Fruit fly (Drosophila melanogaster) whole organism, pupa: ENCODE results near the gene Nhe3.

Source experiments
- CG10348 ChIP-seq: fragments of 200-800 bp; sonication (Bioruptor generic); IDR thresholded peaks from 2 replicates; pipeline ENCODE4 v1.3.6; 2022; ENCODE audit warnings: missing biosample characterization, missing genetic modification characterization
- CG12605 ChIP-seq: fragments of 200-800 bp; sonication (Bioruptor generic); IDR thresholded peaks from 2 replicates; pipeline ENCODE4 v1.3.6; 2022; ENCODE audit warnings: missing biosample characterization, missing genetic modification characterization
- CG13204 ChIP-seq: fragments of 200-800 bp; sonication (Bioruptor generic); optimal IDR thresholded peaks from 2 replicates; lab custom pipeline; 2018; ENCODE audit warnings: missing biosample characterization, mild to moderate bottlenecking, missing genetic modification characterization, moderate library complexity
- CG14655 ChIP-seq: fragments of 200-800 bp; sonication (Bioruptor generic); optimal IDR thresholded peaks from 3 replicates; lab custom pipeline; 2017; ENCODE audit warnings: mild to moderate bottlenecking, missing biosample characterization, missing genetic modification reagents, missing genetic modification characterization
- CG15710 ChIP-seq: fragments of 200-800 bp; sonication (Bioruptor generic); optimal IDR thresholded peaks from 2 replicates; lab custom pipeline; 2018; ENCODE audit warnings: missing biosample characterization, mild to moderate bottlenecking, missing genetic modification characterization, moderate library complexity
- CG17806 ChIP-seq: fragments of 200-800 bp; sonication (Bioruptor generic); optimal IDR thresholded peaks from 2 replicates; lab custom pipeline; 2018; ENCODE audit warnings: missing biosample characterization, mild to moderate bottlenecking, missing genetic modification characterization, moderate library complexity
- CG32121 ChIP-seq: fragments of 200-800 bp; sonication (Bioruptor generic); IDR thresholded peaks from 2 replicates; pipeline ENCODE4 v1.3.6; 2022; ENCODE audit warnings: missing biosample characterization, missing genetic modification characterization
- CG34367 ChIP-seq: fragments of 200-800 bp; sonication (Bioruptor generic); optimal IDR thresholded peaks from 2 replicates; lab custom pipeline; 2018; ENCODE audit warnings: missing biosample characterization, mild to moderate bottlenecking, missing genetic modification characterization
- CG4496 ChIP-seq: fragments of 200-800 bp; sonication (Bioruptor generic); IDR thresholded peaks from 3 replicates; pipeline ENCODE4 v1.3.6; 2022; ENCODE audit warnings: missing biosample characterization, missing genetic modification characterization
- CG8159 ChIP-seq: fragments of 200-800 bp; sonication (Bioruptor generic); optimal IDR thresholded peaks from 3 replicates; lab custom pipeline; 2018; ENCODE audit warnings: missing biosample characterization, mild to moderate bottlenecking, missing genetic modification characterization, moderate library complexity
- CG8301 ChIP-seq: fragments of 200-800 bp; sonication (Bioruptor generic); optimal IDR thresholded peaks from 2 replicates; lab custom pipeline; 2018; ENCODE audit warnings: missing biosample characterization, mild to moderate bottlenecking, missing genetic modification characterization
- CG9948 ChIP-seq: fragments of 200-800 bp; sonication (Bioruptor generic); optimal IDR thresholded peaks from 2 replicates; lab custom pipeline; 2018; ENCODE audit warnings: missing biosample characterization, mild to moderate bottlenecking, missing genetic modification characterization, moderate library complexity
- D1 ChIP-seq: fragments of 200-800 bp; sonication (Bioruptor generic); optimal IDR thresholded peaks from 2 replicates; lab custom pipeline; 2018; ENCODE audit warnings: missing biosample characterization, mild to moderate bottlenecking, missing genetic modification characterization, moderate library complexity
- EcR ChIP-seq: fragments of 200-800 bp; sonication (Bioruptor generic); optimal IDR thresholded peaks from 3 replicates; lab custom pipeline; 2019; ENCODE audit warnings: missing biosample characterization, missing genetic modification characterization, mild to moderate bottlenecking, moderate library complexity, missing genetic modification reagents
- Ets98B ChIP-seq: fragments of 200-800 bp; sonication (Bioruptor generic); IDR thresholded peaks from 2 replicates; pipeline ENCODE4 v1.3.6; 2022; ENCODE audit warnings: missing biosample characterization, missing genetic modification characterization
- Pif1A ChIP-seq: fragments of 200-800 bp; sonication (Bioruptor generic); optimal IDR thresholded peaks from 3 replicates; lab custom pipeline; 2016; ENCODE audit warnings: missing biosample characterization, missing genetic modification characterization
- Pif1B ChIP-seq: fragments of 200-800 bp; sonication (Bioruptor generic); optimal IDR thresholded peaks from 3 replicates; lab custom pipeline; 2016; ENCODE audit warnings: missing biosample characterization, missing genetic modification characterization
- Snoo ChIP-seq: fragments of 200-800 bp; sonication (Bioruptor generic); optimal IDR thresholded peaks from 3 replicates; lab custom pipeline; 2017; ENCODE audit warnings: missing biosample characterization, mild to moderate bottlenecking, missing genetic modification characterization, inconsistent platforms
- fd96Ca ChIP-seq: fragments of 200-800 bp; sonication (Bioruptor generic); IDR thresholded peaks from 3 replicates; pipeline ENCODE4 v1.3.6; 2022; ENCODE audit warnings: missing biosample characterization, missing genetic modification characterization
- gl ChIP-seq: fragments of 200-800 bp; sonication (Bioruptor generic); optimal IDR thresholded peaks from 2 replicates; lab custom pipeline; 2018; ENCODE audit warnings: missing biosample characterization, mild to moderate bottlenecking, missing genetic modification characterization
- rn ChIP-seq: fragments of 200-800 bp; sonication (Bioruptor generic); IDR thresholded peaks from 2 replicates; pipeline ENCODE4 v1.3.6; 2022; ENCODE audit warnings: missing biosample characterization, missing genetic modification characterization

Nhe3 gene

DNA sequence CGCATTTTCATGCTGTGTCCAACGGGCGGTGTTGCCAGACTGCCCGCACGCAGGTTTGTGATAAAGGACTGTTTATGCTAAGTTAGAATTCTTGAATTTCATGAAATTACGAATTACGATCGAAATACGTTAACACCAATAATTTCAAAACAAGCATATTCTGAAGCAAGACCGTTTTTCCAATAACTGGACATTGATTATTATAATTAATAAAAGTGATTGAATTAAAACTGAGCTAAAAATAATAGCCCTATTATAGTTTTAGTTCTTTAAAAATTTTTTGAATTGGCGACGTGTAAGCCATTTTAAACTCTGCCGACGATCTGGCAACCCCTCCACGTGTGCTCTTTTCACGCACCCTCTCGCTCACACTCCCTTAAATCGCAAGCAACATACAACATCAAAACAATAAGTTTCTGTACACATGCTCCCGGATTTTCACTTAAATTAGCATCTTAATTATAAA, 36.0 kb downstream of the Nhe3 start:
- TF ChIP-seq CG12605 (GFP tag; lab: Robert Waterston, UW) = peak; percentile 88
- peak; percentile 95 for TF ChIP-seq CG4496 (GFP tag; lab: Robert Waterston, UW)
- TF ChIP-seq rn (GFP tag; lab: Robert Waterston, UW) = peak; percentile 90
- TF ChIP-seq CG14655 (GFP tag; lab: Kevin White, UChicago) = peak; percentile 97
- no peak for TF ChIP-seq Pif1A (GFP tag; lab: Kevin White, UChicago)
- no peak for TF ChIP-seq EcR
- no peak for TF ChIP-seq CG13204 (GFP tag; lab: Kevin White, UChicago)
- TF ChIP-seq gl = peak; percentile 77
- TF ChIP-seq CG34367 (tag; lab: Kevin White, UChicago) = peak; percentile 93
- peak; percentile 91 for TF ChIP-seq Snoo (tag; lab: Kevin White, UChicago)
- peak; percentile 92 for TF ChIP-seq CG8159 (tag; lab: Kevin White, UChicago)
- TF ChIP-seq D1 (tag; lab: Kevin White, UChicago) = no peak
- peak; percentile 92 for TF ChIP-seq CG9948 (tag; lab: Kevin White, UChicago)
- peak; percentile 90 for TF ChIP-seq CG17806 (tag; lab: Kevin White, UChicago)
- peak; percentile 78 for TF ChIP-seq CG10348
- peak; percentile 91 for TF ChIP-seq fd96Ca (GFP tag; lab: Robert Waterston, UW)
- TF ChIP-seq Ets98B = peak; percentile 90
- TF ChIP-seq CG32121 = peak; percentile 95
- TF ChIP-seq Pif1B (GFP tag; lab: Kevin White, UChicago) = peak; percentile 86
- TF ChIP-seq CG8301 (tag; lab: Kevin White, UChicago) = peak; percentile 96
- TF ChIP-seq CG15710 (tag; lab: Kevin White, UChicago) = peak; percentile 93
- TF ChIP-seq, all 21 proteins: peak for 17

DNA sequence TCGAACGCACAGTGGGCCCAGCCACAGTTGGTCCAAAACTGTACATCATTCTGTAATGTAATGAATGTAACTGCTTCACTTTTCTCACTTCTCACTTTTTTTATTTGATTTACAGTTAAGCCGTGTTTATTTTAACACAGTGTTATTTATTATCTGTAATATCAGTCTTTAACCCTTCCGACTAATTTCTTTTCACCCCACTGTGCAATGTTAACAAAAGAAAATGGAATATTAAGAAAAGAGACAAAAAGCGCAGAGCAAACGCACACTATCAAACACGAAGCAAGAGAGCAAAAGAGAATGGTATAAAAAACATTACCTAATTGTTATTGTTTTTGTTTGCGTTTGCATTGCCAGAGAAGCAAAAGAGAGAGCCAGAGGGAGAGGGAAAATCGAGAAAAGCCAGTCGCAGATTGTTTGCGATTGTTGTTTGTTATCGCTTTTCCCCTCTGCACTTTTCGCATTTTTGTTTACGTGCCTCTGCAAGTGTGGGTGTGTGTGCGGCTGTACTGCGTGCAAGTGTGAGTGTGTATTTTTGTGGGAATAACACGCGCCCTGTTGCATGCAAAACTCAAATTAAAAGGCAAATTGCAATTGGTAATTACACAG, 37.0 kb downstream of the Nhe3 start:
- TF ChIP-seq CG13204 (GFP tag; lab: Kevin White, UChicago) (peak; percentile 73), CG34367 (tag; lab: Kevin White, UChicago) (peak; percentile 82), gl (peak; percentile 82), CG8159 (tag; lab: Kevin White, UChicago) (peak; percentile 89), CG15710 (tag; lab: Kevin White, UChicago) (peak; percentile 82), CG9948 (tag; lab: Kevin White, UChicago) (peak; percentile 91), CG32121 (peak; percentile 98), EcR (peak; percentile 3), CG12605 (GFP tag; lab: Robert Waterston, UW) (peak; percentile 96), D1 (tag; lab: Kevin White, UChicago) (peak; percentile 68), Snoo (tag; lab: Kevin White, UChicago) (peak; percentile 90), rn (GFP tag; lab: Robert Waterston, UW) (peak; percentile 92), Ets98B (peak; percentile 97), Pif1A (GFP tag; lab: Kevin White, UChicago) (peak; percentile 97), CG14655 (GFP tag; lab: Kevin White, UChicago) (peak; percentile 95), CG8301 (tag; lab: Kevin White, UChicago) (peak; percentile 96), CG4496 (GFP tag; lab: Robert Waterston, UW) (peak; percentile 98), CG17806 (tag; lab: Kevin White, UChicago) (peak; percentile 90), Pif1B (GFP tag; lab: Kevin White, UChicago) (peak; percentile 94), CG10348 (peak; percentile 88), fd96Ca (GFP tag; lab: Robert Waterston, UW) (peak; percentile 96)

DNA sequence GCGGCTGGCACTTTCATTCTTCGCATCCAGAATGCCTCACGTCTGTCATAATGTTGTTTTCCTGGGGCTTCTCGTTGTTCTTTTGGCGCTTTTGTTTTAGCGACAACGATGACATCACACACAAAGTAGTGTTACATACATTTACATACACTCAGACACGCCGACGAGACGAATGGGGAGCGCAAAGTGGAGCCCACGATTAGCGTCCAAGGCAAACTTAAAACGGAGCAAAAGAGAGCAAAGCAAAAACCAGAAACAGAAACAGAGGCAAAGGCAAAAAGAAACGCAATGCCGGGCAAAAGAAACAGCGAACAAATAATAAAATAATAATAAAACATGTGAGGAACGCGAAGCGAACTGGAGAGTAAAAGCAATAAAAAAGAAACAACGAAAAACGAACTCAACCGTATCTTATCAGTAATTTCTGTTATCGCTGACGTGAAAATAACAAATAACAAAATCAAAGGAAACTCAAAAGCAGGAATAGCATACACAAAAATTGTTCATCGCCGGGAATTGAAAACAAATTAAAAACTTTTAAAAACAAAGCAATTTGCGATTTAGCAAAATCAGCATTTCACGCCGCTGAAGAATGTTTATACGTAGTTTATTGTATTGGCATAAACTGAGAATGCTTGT, 39.6 kb downstream of the Nhe3 start:
- 0 out of 3 replicates have a peak, but pooled peaks have one; percentile 38 for TF ChIP-seq fd96Ca (GFP tag; lab: Robert Waterston, UW)
- 0 out of 2 replicates have a peak, but pooled peaks have one; percentile 11 for TF ChIP-seq CG12605 (GFP tag; lab: Robert Waterston, UW)
- peak; percentile 17 for TF ChIP-seq Pif1B (GFP tag; lab: Kevin White, UChicago)
- peak; percentile 34; the same call in 1 of the 3 replicates for TF ChIP-seq CG4496 (GFP tag; lab: Robert Waterston, UW)
- no peak for TF ChIP-seq CG15710 (tag; lab: Kevin White, UChicago)
- peak; percentile 28 for TF ChIP-seq EcR
- no peak for TF ChIP-seq CG9948 (tag; lab: Kevin White, UChicago)
- peak; percentile 58 for TF ChIP-seq gl

DNA sequence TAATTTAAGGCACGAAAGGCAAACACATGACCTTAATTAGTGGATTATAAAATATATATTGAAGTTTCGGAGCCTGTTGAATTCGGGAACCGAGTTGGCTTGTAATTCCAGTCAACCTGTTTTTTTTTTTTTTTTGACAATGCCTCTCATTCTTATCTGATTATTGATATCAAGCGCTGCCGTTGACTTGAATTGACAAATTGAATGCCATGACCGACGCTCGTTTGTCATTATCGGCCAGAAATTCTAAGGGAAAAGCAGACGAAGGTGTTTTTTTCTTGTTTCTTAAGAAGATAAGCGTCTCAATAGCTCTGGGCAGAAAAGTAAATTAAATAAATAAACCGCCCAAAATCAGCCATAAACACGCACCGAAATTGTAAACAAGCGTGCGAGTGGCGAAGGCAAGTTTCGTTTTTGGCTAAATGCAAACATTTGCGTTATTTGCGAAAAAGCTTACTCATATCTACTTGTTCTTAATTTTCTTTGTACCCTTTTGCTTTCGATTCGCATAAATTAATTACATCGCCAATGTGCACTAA, 40.9 kb downstream of the Nhe3 start:
- TF ChIP-seq rn (GFP tag; lab: Robert Waterston, UW) (no peak), CG13204 (GFP tag; lab: Kevin White, UChicago) (no peak), CG15710 (tag; lab: Kevin White, UChicago) (no peak), CG17806 (tag; lab: Kevin White, UChicago) (no peak), CG8301 (tag; lab: Kevin White, UChicago) (no peak), CG8159 (tag; lab: Kevin White, UChicago) (no peak), Snoo (tag; lab: Kevin White, UChicago) (no peak), CG32121 (no peak), Pif1A (GFP tag; lab: Kevin White, UChicago) (no peak), D1 (tag; lab: Kevin White, UChicago) (no peak), CG14655 (GFP tag; lab: Kevin White, UChicago) (no peak), CG34367 (tag; lab: Kevin White, UChicago) (no peak)

DNA sequence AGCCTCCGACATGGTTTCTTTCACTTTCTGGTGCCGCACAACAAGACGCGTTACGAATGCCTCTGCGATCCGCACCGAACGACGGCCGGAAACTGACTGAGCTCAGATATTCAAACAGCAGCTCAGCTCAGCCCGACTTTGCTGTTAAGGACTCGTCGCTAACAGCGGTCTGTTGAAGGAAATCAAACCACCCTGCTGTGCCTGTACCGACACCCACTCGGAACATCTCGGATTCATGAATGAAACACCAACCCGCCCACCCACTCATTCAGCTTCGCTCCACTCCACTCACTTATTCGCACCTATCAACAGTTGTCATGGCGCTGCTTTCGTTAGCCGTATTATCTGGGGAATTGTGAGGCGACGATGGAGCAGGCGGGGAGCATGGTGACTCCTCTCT, 51.9 kb downstream of the Nhe3 start, which contains the start of gene Oatp26F:
Gene Oatp26F, minus strand, starts transcription at position 101 of the 400 bp plus-strand sequence.
- TF ChIP-seq CG12605 (GFP tag; lab: Robert Waterston, UW) = no peak
- TF ChIP-seq fd96Ca (GFP tag; lab: Robert Waterston, UW) = no peak
- no peak for TF ChIP-seq Pif1B (GFP tag; lab: Kevin White, UChicago)
- TF ChIP-seq D1 (tag; lab: Kevin White, UChicago) = no peak
- TF ChIP-seq CG13204 (GFP tag; lab: Kevin White, UChicago) = no peak
- TF ChIP-seq CG9948 (tag; lab: Kevin White, UChicago) = no peak
- TF ChIP-seq gl = no peak
- TF ChIP-seq CG4496 (GFP tag; lab: Robert Waterston, UW) = no peak
- TF ChIP-seq, all 21 proteins: peak for 0
